Fruit fly (Drosophila melanogaster): ENCODE data around the gene CG33689.

Gene CG33689

DNA sequence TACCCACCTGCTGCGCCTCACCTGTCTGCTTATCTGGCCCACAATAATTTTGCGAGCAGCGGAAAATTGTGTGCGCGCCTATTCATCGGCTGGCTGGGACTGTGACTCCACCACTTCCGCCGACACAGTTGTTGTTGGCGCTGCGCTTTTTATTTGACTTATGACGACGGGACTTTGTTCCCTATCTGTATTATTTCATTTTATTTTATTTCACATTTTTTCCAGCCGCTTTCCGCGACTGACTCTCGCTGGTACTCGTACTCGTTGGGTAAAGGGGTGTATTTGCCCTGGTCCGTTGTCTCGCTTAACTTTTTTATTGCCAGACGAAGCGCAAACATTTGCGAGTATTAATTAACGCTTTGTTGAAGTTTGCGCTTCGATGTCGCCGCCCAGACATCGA is 9.1 kb upstream of the CG33689 start:
- TF ChIP-seq exex (tag; optimal IDR thresholded peaks at IDR 0.05) (peak; percentile 0), dan (GFP tag; IDR thresholded peaks at IDR 0.05) (no peak), h (optimal IDR thresholded peaks at IDR 0.05) (no peak), Atf6 (GFP tag; IDR thresholded peaks at IDR 0.05) (no peak), CG12659 (GFP tag; optimal IDR thresholded peaks at IDR 0.05) (no peak), lbe (GFP tag; optimal IDR thresholded peaks at IDR 0.05) (peak; percentile 34), org-1 (GFP tag; optimal IDR thresholded peaks at IDR 0.05) (no peak), Ets65A (GFP tag) (no peak), seq (GFP tag; IDR thresholded peaks at IDR 0.05) (no peak), CG8944 (GFP tag; optimal IDR thresholded peaks at IDR 0.05) (no peak), CG3281 (GFP tag; optimal IDR thresholded peaks at IDR 0.05) (peak; percentile 17), CG9609 (GFP tag; optimal IDR thresholded peaks at IDR 0.05) (no peak), Nf-YC (tag; optimal IDR thresholded peaks at IDR 0.05) (no peak), Drgx (GFP tag; IDR thresholded peaks at IDR 0.05) (peak; percentile 38; the same call in 1 of the 2 replicates), D (optimal IDR thresholded peaks at IDR 0.05) (no peak), D (GFP tag; optimal IDR thresholded peaks at IDR 0.05) (no peak), nom (GFP tag; optimal IDR thresholded peaks at IDR 0.05) (peak; percentile 84), CG11093 (GFP tag; IDR thresholded peaks at IDR 0.05) (no peak), chinmo (GFP tag; IDR thresholded peaks at IDR 0.05; ENCODE audit: partially characterized antibody) (0 out of 4 replicates have a peak, but pooled peaks have one; percentile 24), dysf (GFP tag; IDR thresholded peaks at IDR 0.05) (0 out of 3 replicates have a peak, but pooled peaks have one; percentile 12), CG14667 (GFP tag; IDR thresholded peaks at IDR 0.05) (no peak), CG15011 (GFP tag; optimal IDR thresholded peaks at IDR 0.05) (no peak), BtbVII (GFP tag; optimal IDR thresholded peaks at IDR 0.05) (no peak), lab (GFP tag; optimal IDR thresholded peaks at IDR 0.05) (peak; percentile 38), CG1792 (GFP tag; optimal IDR thresholded peaks at IDR 0.05) (no peak), vvl (GFP tag; IDR thresholded peaks at IDR 0.05) (no peak), CG8924 (tag; optimal IDR thresholded peaks at IDR 0.05) (no peak), nerfin-1 (tag; optimal IDR thresholded peaks at IDR 0.05) (no peak), CG14441 (GFP tag; IDR thresholded peaks at IDR 0.05) (no peak), croc (GFP tag; conservative IDR thresholded peaks at IDR 0.05) (no peak), HHEX (GFP tag; optimal IDR thresholded peaks at IDR 0.05) (peak; percentile 27), cwo (GFP tag; optimal IDR thresholded peaks at IDR 0.05) (peak; percentile 21), bsh (GFP tag; optimal IDR thresholded peaks at IDR 0.05) (peak in 1 of 2 experiments; percentile 38), pzg (GFP tag; optimal IDR thresholded peaks at IDR 0.05) (no peak), gcm (GFP tag; optimal IDR thresholded peaks at IDR 0.05) (no peak), CG33557 (GFP tag; optimal IDR thresholded peaks at IDR 0.05) (no peak), CG1024 (GFP tag; IDR thresholded peaks at IDR 0.05) (0 out of 2 replicates have a peak, but pooled peaks have one; percentile 2), CG6654 (GFP tag; optimal IDR thresholded peaks at IDR 0.05) (no peak), Vsx1 (GFP tag; optimal IDR thresholded peaks at IDR 0.05) (no peak), mam (GFP tag; optimal IDR thresholded peaks at IDR 0.05) (no peak), CG8478 (optimal IDR thresholded peaks at IDR 0.05) (no peak), pros (GFP tag; optimal IDR thresholded peaks at IDR 0.05) (no peak), nau (GFP tag; optimal IDR thresholded peaks at IDR 0.05) (peak; percentile 6), Fer1 (GFP tag; optimal IDR thresholded peaks at IDR 0.05) (peak; percentile 13), unc-4 (GFP tag; IDR thresholded peaks at IDR 0.05; ENCODE audit: partially characterized antibody) (no peak)
